Fruit fly (Drosophila melanogaster): Measurements from ENCODE around the gene CG14273.
A peak's percentile ranks its signal among the peaks of the same experiment; 100 is the strongest.

Gene CG14273

DNA sequence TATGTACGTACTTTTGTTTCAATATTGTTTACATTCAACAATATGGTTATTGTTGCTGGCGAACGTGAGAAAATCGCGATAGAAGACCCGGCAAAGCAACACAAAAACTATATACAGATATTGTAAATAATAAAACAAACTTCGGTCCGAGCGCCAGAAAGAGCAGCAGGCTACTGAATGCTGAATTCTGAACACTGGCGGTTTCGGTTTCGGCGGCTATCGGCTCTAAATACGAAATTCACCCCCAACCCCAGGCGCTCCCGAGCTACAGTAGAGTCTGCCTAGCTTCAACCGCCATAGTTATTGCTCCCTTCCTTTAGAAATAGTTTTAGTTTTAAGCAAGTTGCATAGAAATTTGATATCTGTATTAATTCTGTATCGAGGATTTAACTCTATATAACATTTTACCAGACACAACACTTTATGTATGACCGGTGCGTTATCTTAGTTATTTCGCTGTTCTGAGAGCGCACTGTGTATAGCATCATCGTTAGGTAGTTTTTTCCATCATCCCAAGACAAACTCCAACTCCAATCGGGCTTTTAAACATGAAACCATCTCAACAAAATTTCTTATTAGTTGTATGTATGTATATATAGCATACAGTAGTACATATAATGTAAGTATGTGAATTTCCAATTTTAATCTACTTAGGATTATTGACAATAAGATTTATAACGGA lies 19.9 kb downstream of the CG14273 start, which contains the start of gene CG7627 (continued):
- peak; percentile 72 for TF ChIP-seq Sox14 (GFP tag; optimal IDR thresholded peaks at IDR 0.05)
- TF ChIP-seq Smox (GFP tag; optimal IDR thresholded peaks at IDR 0.05) = peak; percentile 68
- TF ChIP-seq acj6 (GFP tag; optimal IDR thresholded peaks at IDR 0.05) = peak; percentile 51
- TF ChIP-seq Blimp-1 (GFP tag; optimal IDR thresholded peaks at IDR 0.05) = peak; percentile 46
- peak; percentile 58 for TF ChIP-seq CG10669 (GFP tag; optimal IDR thresholded peaks at IDR 0.05)
- peak; percentile 7 for TF ChIP-seq CG16779 (tag; optimal IDR thresholded peaks at IDR 0.05)
- TF ChIP-seq svp (GFP tag) = peak; percentile 96
- peak; percentile 16 to 41 for TF ChIP-seq ss (GFP tag; optimal IDR thresholded peaks at IDR 0.05)
- TF ChIP-seq Lpt (GFP tag; optimal IDR thresholded peaks at IDR 0.05) = peak; percentile 16
- peak; percentile 66 for TF ChIP-seq CG31627 (GFP tag; optimal IDR thresholded peaks at IDR 0.05)
- peak; percentile 46 for TF ChIP-seq CG3919 (GFP tag; optimal IDR thresholded peaks at IDR 0.05)
- TF ChIP-seq eg (GFP tag; IDR thresholded peaks at IDR 0.05) = peak; percentile 78
- TF ChIP-seq lz (GFP tag; optimal IDR thresholded peaks at IDR 0.05) = peak; percentile 80
- TF ChIP-seq Sox15 (GFP tag; optimal IDR thresholded peaks at IDR 0.05) = peak; percentile 52
- TF ChIP-seq fd85E (GFP tag; optimal IDR thresholded peaks at IDR 0.05) = no peak
- peak; percentile 76 for TF ChIP-seq CG32006 (GFP tag; optimal IDR thresholded peaks at IDR 0.05)

- peak; percentile 6; the same call in 2 of the 3 replicates for TF ChIP-seq eg (GFP tag; IDR thresholded peaks at IDR 0.05)
- peak in 1 of 2 experiments; percentile 24 for TF ChIP-seq salr (GFP tag; optimal IDR thresholded peaks at IDR 0.05)
- TF ChIP-seq Met (GFP tag; optimal IDR thresholded peaks at IDR 0.05) = no peak
Measured at dm6 chr2L:8362955-8363285, 20.4 kb downstream of the CG14273 start.

- peak; percentile 100 for TF ChIP-seq achi (GFP tag; optimal IDR thresholded peaks at IDR 0.05)
- peak; percentile 7 for TF ChIP-seq Smox (GFP tag; optimal IDR thresholded peaks at IDR 0.05)
- TF ChIP-seq Sox14 (GFP tag; optimal IDR thresholded peaks at IDR 0.05) = peak; percentile 34
- TF ChIP-seq CG8632 (GFP tag; optimal IDR thresholded peaks at IDR 0.05) = no peak
- TF ChIP-seq eg (GFP tag; IDR thresholded peaks at IDR 0.05) = no peak
- peak in 1 of 2 experiments; percentile 9 for TF ChIP-seq ss (GFP tag; optimal IDR thresholded peaks at IDR 0.05)
- peak; percentile 8 for TF ChIP-seq topi (GFP tag; optimal IDR thresholded peaks at IDR 0.05)
- no peak for TF ChIP-seq fd59A (GFP tag; optimal IDR thresholded peaks at IDR 0.05)
- peak; percentile 7 for TF ChIP-seq Hr39 (GFP tag; optimal IDR thresholded peaks at IDR 0.05)
- TF ChIP-seq CG8119 (GFP tag; IDR thresholded peaks at IDR 0.05) = 0 out of 3 replicates have a peak, but pooled peaks have one; percentile 18
- TF ChIP-seq Eip78C (GFP tag) = peak; percentile 59
- TF ChIP-seq CG31627 (GFP tag; optimal IDR thresholded peaks at IDR 0.05) = no peak
- no peak for TF ChIP-seq Eip93F (GFP tag; optimal IDR thresholded peaks at IDR 0.05)
- TF ChIP-seq CG1621 (tag; optimal IDR thresholded peaks at IDR 0.05) = peak; percentile 49
- no peak for TF ChIP-seq vri (GFP tag; optimal IDR thresholded peaks at IDR 0.05)
- TF ChIP-seq CG10669 (GFP tag; optimal IDR thresholded peaks at IDR 0.05) = no peak
- TF ChIP-seq Met (GFP tag; optimal IDR thresholded peaks at IDR 0.05) = peak; percentile 16
- peak; percentile 53 for TF ChIP-seq fkh (GFP tag; optimal IDR thresholded peaks at IDR 0.05)
- no peak for TF ChIP-seq CG6163 (GFP tag; IDR thresholded peaks at IDR 0.05)
- peak; percentile 36 for TF ChIP-seq esn (GFP tag; optimal IDR thresholded peaks at IDR 0.05)
- no peak for TF ChIP-seq net (GFP tag; optimal IDR thresholded peaks at IDR 0.05)
- peak; percentile 15 for TF ChIP-seq lz (GFP tag; optimal IDR thresholded peaks at IDR 0.05)
Measured at dm6 chr2L:8364006-8364956, 21.8 kb downstream of the CG14273 start, which contains the start of the genes RpS13 and CSN8. Gene RpS13 (minus strand): TSS chr2L:8364662. Gene CSN8 (plus strand): TSS chr2L:8364855.

Measured in whole organism, prepupa.